Fruit fly (Drosophila melanogaster) Kc167 (cell line): ENCODE results near the gene eIF4E5.

Experiments used
- Sin3A ChIP-seq: fragments of >200 bp; optimal IDR thresholded peaks from 2 replicates; lab custom pipeline; 2018; ENCODE audit warnings: missing external identifiers
- insv ChIP-seq: fragments of >200 bp; optimal IDR thresholded peaks from 3 replicates; lab custom pipeline; 2018; ENCODE audit warnings: missing external identifiers
- psq ChIP-seq: fragments of >200 bp; optimal IDR thresholded peaks from 2 replicates; lab custom pipeline; 2017; ENCODE audit warnings: missing external identifiers

- TF ChIP-seq psq (lab: Kevin White, UChicago): no peak
- no peak for TF ChIP-seq insv (lab: Kevin White, UChicago)
- no peak for TF ChIP-seq Sin3A
These were observed 32.9 kb upstream of the eIF4E5 start for dm6 chr3L:7861807-7862206.
